Worm (Caenorhabditis elegans): Measurements from ENCODE around the gene tbcc-1.

The tbcc-1 gene

ce11 chrIII:2804461-2804860 lies 16.2 kb downstream of the tbcc-1 start (continued):
- TF ChIP-seq vab-15 (tag; optimal IDR thresholded peaks at IDR 0.05) (no peak), xbp-1 (tag; optimal IDR thresholded peaks at IDR 0.05) (peak; percentile 46), zip-4 (GFP tag; optimal IDR thresholded peaks at IDR 0.05) (no peak), ces-1 (GFP tag; optimal IDR thresholded peaks at IDR 0.05) (no peak), hpl-2 (GFP tag; optimal IDR thresholded peaks at IDR 0.05) (no peak), elt-2 (tag; optimal IDR thresholded peaks at IDR 0.05) (no peak), unc-62 (GFP tag; optimal IDR thresholded peaks at IDR 0.05) (no peak), pax-3 (tag; optimal IDR thresholded peaks at IDR 0.05) (no peak), pqm-1 (tag; optimal IDR thresholded peaks at IDR 0.05) (no peak), mep-1 (tag; optimal IDR thresholded peaks at IDR 0.05) (peak; percentile 86), fos-1 (tag; optimal IDR thresholded peaks at IDR 0.05) (no peak), ceh-8 (GFP tag; optimal IDR thresholded peaks at IDR 0.05) (no peak), dpl-1 (GFP tag; optimal IDR thresholded peaks at IDR 0.05) (peak; percentile 65 to 78 (median 77)), skn-1 (tag; optimal IDR thresholded peaks at IDR 0.05) (peak; percentile 14), unc-86 (tag; optimal IDR thresholded peaks at IDR 0.05) (no peak), zag-1 (tag; optimal IDR thresholded peaks at IDR 0.05) (no peak), nhr-76 (tag; optimal IDR thresholded peaks at IDR 0.05) (no peak), C34B4.2 (tag; optimal IDR thresholded peaks at IDR 0.05) (no peak), elt-3 (tag; optimal IDR thresholded peaks at IDR 0.05) (peak in 2 of 6 experiments; percentile 19 to 70), tlp-1 (tag; optimal IDR thresholded peaks at IDR 0.05) (no peak), ceh-90 (tag; optimal IDR thresholded peaks at IDR 0.05) (no peak), nhr-12 (tag; optimal IDR thresholded peaks at IDR 0.05) (no peak), lin-39 (tag; optimal IDR thresholded peaks at IDR 0.05) (peak; percentile 41), snpc-4 (tag; optimal IDR thresholded peaks at IDR 0.05) (peak; percentile 48), tbx-2 (tag; optimal IDR thresholded peaks at IDR 0.05) (peak; percentile 48), snu-23 (GFP tag; optimal IDR thresholded peaks at IDR 0.05) (peak; percentile 87), mab-9 (GFP tag; IDR thresholded peaks at IDR 0.05) (no peak), alr-1 (tag; optimal IDR thresholded peaks at IDR 0.05; ENCODE audit: borderline replicate concordance) (no peak), nhr-85 (tag) (peak; percentile 78), hlh-17 (GFP tag; optimal IDR thresholded peaks at IDR 0.05; ENCODE audit: borderline replicate concordance) (no peak), swsn-7 (tag; optimal IDR thresholded peaks at IDR 0.05) (peak; percentile 55), nhr-19 (GFP tag; conservative IDR thresholded peaks at IDR 0.05) (peak; percentile 43), C16A3.4 (tag; optimal IDR thresholded peaks at IDR 0.05) (peak; percentile 62), Y116A8C.19 (tag; optimal IDR thresholded peaks at IDR 0.05; ENCODE audit: borderline replicate concordance) (no peak), ceh-63 (GFP tag; optimal IDR thresholded peaks at IDR 0.05) (no peak), aly-2 (tag; optimal IDR thresholded peaks at IDR 0.05) (no peak), nhr-77 (tag; optimal IDR thresholded peaks at IDR 0.05) (no peak), nhr-28 (tag; optimal IDR thresholded peaks at IDR 0.05) (no peak), blmp-1 (tag; optimal IDR thresholded peaks at IDR 0.05) (peak; percentile 61), grh-1 (GFP tag; IDR thresholded peaks at IDR 0.05) (peak; percentile 36; the same call in 1 of the 2 replicates), sox-4 (tag; optimal IDR thresholded peaks at IDR 0.05) (no peak), fkh-8 (tag; optimal IDR thresholded peaks at IDR 0.05) (no peak), egl-13 (tag; optimal IDR thresholded peaks at IDR 0.05) (no peak), nhr-11 (tag; optimal IDR thresholded peaks at IDR 0.05) (no peak), fkh-4 (tag; optimal IDR thresholded peaks at IDR 0.05; ENCODE audit: borderline replicate concordance) (no peak), lin-14 (GFP tag; optimal IDR thresholded peaks at IDR 0.05) (peak; percentile 90), egl-27 (tag; optimal IDR thresholded peaks at IDR 0.05) (no peak), isw-1 (GFP tag; IDR thresholded peaks at IDR 0.05) (no peak), mdl-1 (tag; optimal IDR thresholded peaks at IDR 0.05) (peak in 1 of 2 experiments; percentile 74), nhr-71 (tag; optimal IDR thresholded peaks at IDR 0.05) (peak; percentile 68), ceh-82 (tag; optimal IDR thresholded peaks at IDR 0.05) (peak in 2 of 3 experiments; percentile 36 to 41), lin-15B (tag; optimal IDR thresholded peaks at IDR 0.05) (no peak), lin-13 (GFP tag; optimal IDR thresholded peaks at IDR 0.05) (peak; percentile 72)

Data from whole organism, L1 larva.